Fruit fly (Drosophila melanogaster): ENCODE results near the gene ssp2.

- no peak for TF ChIP-seq CG8478 (optimal IDR thresholded peaks at IDR 0.05)
- TF ChIP-seq CTCF (optimal IDR thresholded peaks at IDR 0.05): no peak
Measured at dm6 chr3L:13964635-13965501, at the start of gene ssp2, which contains the start of the genes Meics and Nxf3.
